Worm (Caenorhabditis elegans) whole organism, midembryonic: ENCODE measurements around the gene F59E12.9.
"Not testable (repeated sequence)": the region's sequence is repeated elsewhere in the genome, so short reads cannot be mapped to it uniquely, and the experiment has no call there.

Source experiments
- T22C8.4 ChIP-seq: fragments of 200-800 bp; sonication (Bioruptor generic); IDR thresholded peaks from 2 replicates; pipeline ENCODE4 v1.3.6; 2022; ENCODE audit warnings: missing genetic modification characterization, missing compliant biosample characterization
- cog-1 ChIP-seq: sonication (generic microtip); optimal IDR thresholded peaks from 2 replicates; lab custom pipeline; 2016; ENCODE audit warnings: missing genetic modification characterization, missing compliant biosample characterization
- flt-1 ChIP-seq: fragments of 200-800 bp; sonication (Bioruptor generic); IDR thresholded peaks from 2 replicates; pipeline ENCODE4 v1.3.6; 2022; ENCODE audit warnings: missing genetic modification characterization, missing compliant biosample characterization
- klf-2 ChIP-seq: fragments of 200-800 bp; sonication (Bioruptor generic); conservative IDR thresholded peaks from 2 replicates; pipeline ENCODE4 v1.3.6; 2022; ENCODE audit warnings: missing genetic modification reagents, missing genetic modification characterization, missing compliant biosample characterization
- med-1 ChIP-seq: sonication (generic microtip); optimal IDR thresholded peaks from 2 replicates; lab custom pipeline; 2017; ENCODE audit warnings: missing genetic modification characterization, mild to moderate bottlenecking, missing compliant biosample characterization, antibody characterized with exemption, missing genetic modification reagents; ENCODE audit not compliant: insufficient read depth
- ref-1 ChIP-seq: fragments of 200-800 bp; sonication (Bioruptor generic); conservative IDR thresholded peaks from 2 replicates; pipeline ENCODE4 v1.3.6; 2022; ENCODE audit warnings: missing genetic modification reagents, missing genetic modification characterization, missing compliant biosample characterization
- tab-1 ChIP-seq: fragments of 200-800 bp; sonication (Bioruptor generic); IDR thresholded peaks from 2 replicates; pipeline ENCODE4 v1.3.6; 2022; ENCODE audit warnings: missing genetic modification characterization, missing compliant biosample characterization
- ztf-23 ChIP-seq: fragments of 200-800 bp; sonication (Bioruptor generic); IDR thresholded peaks from 2 replicates; pipeline ENCODE4 v1.3.6; 2022; ENCODE audit warnings: missing genetic modification reagents, missing genetic modification characterization, missing compliant biosample characterization
- ztf-29 ChIP-seq: fragments of 200-800 bp; sonication (Bioruptor generic); IDR thresholded peaks from 2 replicates; pipeline ENCODE4 v1.3.6; 2022; ENCODE audit warnings: missing genetic modification reagents, missing genetic modification characterization, missing compliant biosample characterization

The F59E12.9 gene

DNA sequence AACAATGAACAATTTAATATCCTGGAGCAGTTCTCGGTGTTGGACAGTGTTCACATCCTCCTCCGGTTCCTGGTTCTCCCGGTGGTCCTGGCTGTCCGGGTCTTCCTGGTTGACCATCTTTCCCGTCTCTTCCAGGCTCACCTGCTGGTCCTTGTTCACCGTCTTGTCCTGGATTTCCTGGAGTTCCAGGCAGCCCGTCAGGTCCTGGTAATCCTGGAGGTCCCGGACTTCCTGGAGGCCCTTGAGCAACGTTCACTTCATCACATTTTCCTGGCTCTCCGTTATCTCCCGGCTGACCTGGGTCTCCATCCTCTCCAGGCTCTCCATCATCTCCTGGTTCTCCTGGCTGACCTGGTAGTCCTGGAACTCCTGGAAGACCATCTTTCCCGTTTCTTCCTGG, 4.6 kb upstream of the F59E12.9 start:
- TF ChIP-seq med-1: no peak
- TF ChIP-seq klf-2: no peak
- no peak for TF ChIP-seq T22C8.4 (GFP tag; lab: Robert Waterston, UW)
- TF ChIP-seq cog-1 (tag; lab: Kevin White, UChicago): no peak

DNA sequence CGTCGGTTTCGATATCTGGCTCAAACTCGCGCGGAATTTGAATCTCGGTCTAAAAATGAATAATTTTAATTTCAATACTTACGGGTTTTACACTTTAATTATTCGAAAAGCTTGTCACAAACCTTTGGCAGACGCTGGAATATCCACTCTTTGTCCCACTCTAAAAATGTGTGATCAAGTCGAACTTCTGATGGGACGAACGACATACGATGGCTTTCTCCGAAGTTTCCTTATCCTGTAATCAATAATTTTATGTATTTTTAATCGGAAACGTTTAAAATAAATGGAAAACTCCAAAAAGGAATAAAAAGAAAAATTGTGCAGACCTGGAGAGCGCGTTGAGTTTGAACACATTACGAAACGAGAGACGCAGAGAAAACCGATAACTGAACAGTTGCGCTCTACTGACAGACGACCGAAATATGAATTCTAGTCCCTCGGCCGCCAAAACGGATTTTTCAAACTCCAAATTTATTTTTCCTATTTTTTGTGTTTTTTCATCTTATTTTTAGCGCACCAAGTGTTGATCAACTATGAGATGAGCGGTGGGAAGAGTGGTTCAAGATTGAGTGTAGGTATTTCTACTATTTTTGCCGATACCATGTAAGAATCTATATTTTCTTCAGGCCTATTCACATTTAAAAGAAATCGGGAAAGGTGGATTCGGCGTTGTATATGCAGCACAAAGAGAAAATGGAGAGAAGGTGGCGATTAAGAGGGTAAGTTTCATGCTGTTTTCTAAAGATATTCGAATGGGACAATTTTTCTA, 2.6 kb upstream of the F59E12.9 start, which contains the start of the genes sam-4, F59E12.17 and zyg-1:
TSS of gene sam-4 (minus strand) at position 51 of the 769 bp plus-strand sequence.
TSS of gene F59E12.17 (minus strand) at position 235 of the 769 bp plus-strand sequence.
TSS of gene zyg-1 (plus strand) at position 513 of the 769 bp plus-strand sequence.
- TF ChIP-seq ztf-29 (GFP tag; lab: Robert Waterston, UW): no peak

DNA sequence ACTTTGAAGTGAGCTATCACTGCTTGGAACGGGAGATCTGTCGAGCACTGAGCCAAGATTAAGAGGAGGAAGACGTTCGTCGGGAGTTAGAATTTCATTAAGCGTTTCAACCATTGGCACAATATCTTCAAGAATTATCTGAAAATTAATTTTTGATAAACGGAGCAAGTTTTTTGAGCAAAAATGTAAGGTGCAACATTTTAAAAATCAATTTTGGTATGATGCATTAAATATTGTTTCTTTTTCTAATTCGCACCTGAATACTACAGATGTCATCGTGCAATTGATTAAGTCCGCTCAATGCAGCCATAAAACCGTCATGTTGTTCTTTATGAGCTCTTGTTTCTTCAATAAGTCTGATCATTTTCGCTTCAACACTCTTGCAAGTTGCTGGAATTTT, 1.4 kb upstream of the F59E12.9 start, which contains the start of gene ddl-1:
TSS of gene ddl-1 (minus strand) at position 101 of the 400 bp plus-strand sequence.
- TF ChIP-seq T22C8.4 (GFP tag; lab: Robert Waterston, UW) (no peak), ztf-23 (GFP tag; lab: Robert Waterston, UW) (no peak), med-1 (no peak), tab-1 (no peak), cog-1 (tag; lab: Kevin White, UChicago) (no peak), ztf-29 (GFP tag; lab: Robert Waterston, UW) (no peak), flt-1 (GFP tag; lab: Robert Waterston, UW) (no peak), ref-1 (no peak), klf-2 (no peak)

DNA sequence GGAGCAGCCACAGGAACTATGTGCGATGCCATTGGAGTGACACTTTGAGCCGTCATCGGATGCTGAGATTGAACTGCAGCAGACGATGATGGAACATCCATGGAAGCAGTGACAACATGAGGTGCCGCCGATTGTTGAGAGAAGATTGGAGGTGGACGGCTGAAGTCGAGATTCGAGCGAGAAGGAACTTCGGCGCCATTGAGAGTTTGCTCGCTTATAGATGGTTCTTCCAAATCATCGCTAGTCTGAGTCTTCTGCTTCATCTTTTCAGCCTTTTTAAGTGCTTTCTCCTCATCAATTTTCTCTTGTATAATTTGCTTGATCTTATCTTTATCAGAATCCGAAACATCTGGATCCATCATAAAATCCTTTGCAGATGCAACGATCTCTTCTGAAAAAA, 4.7 kb downstream of the F59E12.9 start:
- TF ChIP-seq ref-1: no peak
- no peak for TF ChIP-seq cog-1 (tag; lab: Kevin White, UChicago)
- no peak for TF ChIP-seq tab-1
- TF ChIP-seq med-1: no peak
- no peak for TF ChIP-seq klf-2
- TF ChIP-seq ztf-23 (GFP tag; lab: Robert Waterston, UW): no peak
- TF ChIP-seq flt-1 (GFP tag; lab: Robert Waterston, UW): no peak
- no peak for TF ChIP-seq T22C8.4 (GFP tag; lab: Robert Waterston, UW)
- TF ChIP-seq ztf-29 (GFP tag; lab: Robert Waterston, UW): no peak

DNA sequence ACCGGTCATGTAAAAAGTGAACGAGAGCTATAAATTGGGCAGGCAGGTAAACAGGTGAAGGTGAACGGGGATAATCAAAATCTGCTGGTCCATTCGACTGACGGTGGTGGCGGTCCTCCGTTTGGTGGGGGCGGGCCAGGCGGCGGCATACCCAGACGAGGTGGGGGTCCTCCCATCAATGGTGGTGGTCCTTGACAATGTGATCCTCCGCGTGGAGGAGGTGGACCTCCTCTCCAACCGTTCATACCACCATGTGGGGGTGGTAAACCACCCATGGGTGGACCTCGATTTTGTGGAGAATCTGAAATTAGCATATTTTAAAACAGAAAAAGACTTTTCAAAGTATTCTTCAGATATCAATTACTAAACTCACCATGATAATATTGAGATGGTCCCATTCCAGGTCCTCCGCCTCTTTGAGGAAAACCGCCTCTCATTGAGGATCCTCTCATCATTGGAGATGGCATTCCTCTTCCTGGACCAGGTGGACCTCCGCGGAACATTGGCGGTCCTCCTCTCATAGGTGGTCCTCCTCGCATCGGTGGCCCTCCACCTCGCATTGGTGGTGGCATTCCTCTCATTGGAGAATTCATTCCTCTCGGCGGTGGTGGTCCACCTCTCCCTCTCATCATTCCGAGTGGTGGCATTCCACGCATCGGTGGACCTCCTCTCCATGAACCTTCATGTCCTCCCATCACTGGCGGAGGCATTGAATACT, 6.3 kb downstream of the F59E12.9 start:
- TF ChIP-seq ztf-29 (GFP tag; lab: Robert Waterston, UW) (no peak), med-1 (no peak), T22C8.4 (GFP tag; lab: Robert Waterston, UW) (no peak), ref-1 (no peak), cog-1 (tag; lab: Kevin White, UChicago) (no peak), klf-2 (no peak), tab-1 (no peak), ztf-23 (GFP tag; lab: Robert Waterston, UW) (no peak), flt-1 (GFP tag; lab: Robert Waterston, UW) (no peak)

DNA sequence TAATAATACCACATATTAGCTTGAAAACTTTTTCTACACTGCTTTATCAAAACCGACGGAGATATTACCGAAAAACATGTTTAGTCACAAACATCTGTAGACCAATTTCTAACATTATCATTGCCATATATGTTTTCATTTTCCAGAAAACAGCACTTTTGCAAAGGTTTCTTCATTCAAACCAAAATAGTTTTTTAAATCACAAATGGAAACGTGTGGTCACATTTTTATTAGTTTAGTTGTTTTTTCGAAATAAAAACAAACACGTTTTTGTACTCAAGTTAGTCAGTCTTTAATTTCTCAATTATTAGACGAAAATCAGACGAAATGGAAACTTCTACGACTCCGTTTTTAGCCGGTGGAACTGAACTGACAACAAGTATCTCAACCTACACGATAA, 8.8 kb downstream of the F59E12.9 start, which contains the start of gene F59E12.3:
TSS of gene F59E12.3 (plus strand) at position 301 of the 400 bp plus-strand sequence.
- no peak for TF ChIP-seq tab-1
- no peak for TF ChIP-seq klf-2
- no peak for TF ChIP-seq med-1
- no peak for TF ChIP-seq cog-1 (tag; lab: Kevin White, UChicago)
- TF ChIP-seq ztf-23 (GFP tag; lab: Robert Waterston, UW): no peak
- no peak for TF ChIP-seq flt-1 (GFP tag; lab: Robert Waterston, UW)
- TF ChIP-seq ztf-29 (GFP tag; lab: Robert Waterston, UW): no peak
- TF ChIP-seq T22C8.4 (GFP tag; lab: Robert Waterston, UW): no peak
- TF ChIP-seq ref-1: no peak

DNA sequence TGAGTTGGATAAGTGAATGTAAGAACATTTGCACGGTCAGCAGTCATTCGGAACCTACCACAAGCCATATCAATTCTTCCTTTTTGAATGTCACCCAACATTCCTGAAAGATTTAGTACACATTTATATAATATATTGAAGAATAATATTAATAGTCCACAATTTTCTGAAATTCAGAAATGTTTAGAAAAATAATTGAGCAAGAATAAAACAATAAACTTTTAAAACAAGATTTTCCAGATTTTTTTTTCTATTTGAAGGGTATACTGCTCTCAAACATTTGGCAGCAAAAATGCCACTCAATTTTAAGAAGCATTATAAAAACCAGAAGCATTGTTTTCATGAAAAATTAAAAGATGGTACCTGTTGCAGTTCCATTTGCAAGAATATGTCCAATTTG, 10.0 kb downstream of the F59E12.9 start, which contains the start of gene F59E12.8:
TSS of gene F59E12.8 (minus strand) at position 101 of the 400 bp plus-strand sequence.
- no peak for TF ChIP-seq flt-1 (GFP tag; lab: Robert Waterston, UW)
- no peak for TF ChIP-seq ztf-23 (GFP tag; lab: Robert Waterston, UW)
- TF ChIP-seq ref-1: no peak
- TF ChIP-seq ztf-29 (GFP tag; lab: Robert Waterston, UW): no peak
- no peak for TF ChIP-seq cog-1 (tag; lab: Kevin White, UChicago)
- TF ChIP-seq klf-2: no peak
- no peak for TF ChIP-seq med-1
- TF ChIP-seq tab-1: no peak
- no peak for TF ChIP-seq T22C8.4 (GFP tag; lab: Robert Waterston, UW)

DNA sequence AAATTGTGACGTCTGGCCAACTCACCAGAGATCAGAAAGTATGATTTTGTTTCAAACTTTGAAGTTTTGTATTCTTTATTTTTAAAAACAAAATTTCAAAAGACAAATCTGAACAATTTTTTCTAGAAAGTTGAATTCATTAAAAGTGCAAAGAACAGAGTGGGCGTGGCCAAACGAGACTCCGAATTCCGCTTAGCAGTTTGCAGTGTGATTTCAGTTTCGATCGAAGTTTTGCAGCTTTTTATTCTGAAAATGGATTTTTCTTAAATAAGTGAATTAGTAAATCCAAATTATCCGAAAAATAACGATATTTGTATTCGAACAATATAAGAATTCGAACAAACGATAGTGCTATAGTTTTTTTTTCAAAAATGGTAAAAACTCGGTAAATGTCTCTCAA, 13.4 kb downstream of the F59E12.9 start:
- no peak for TF ChIP-seq tab-1
- no peak for TF ChIP-seq flt-1 (GFP tag; lab: Robert Waterston, UW)
- TF ChIP-seq ztf-29 (GFP tag; lab: Robert Waterston, UW): no peak
- TF ChIP-seq ztf-23 (GFP tag; lab: Robert Waterston, UW): no peak

DNA sequence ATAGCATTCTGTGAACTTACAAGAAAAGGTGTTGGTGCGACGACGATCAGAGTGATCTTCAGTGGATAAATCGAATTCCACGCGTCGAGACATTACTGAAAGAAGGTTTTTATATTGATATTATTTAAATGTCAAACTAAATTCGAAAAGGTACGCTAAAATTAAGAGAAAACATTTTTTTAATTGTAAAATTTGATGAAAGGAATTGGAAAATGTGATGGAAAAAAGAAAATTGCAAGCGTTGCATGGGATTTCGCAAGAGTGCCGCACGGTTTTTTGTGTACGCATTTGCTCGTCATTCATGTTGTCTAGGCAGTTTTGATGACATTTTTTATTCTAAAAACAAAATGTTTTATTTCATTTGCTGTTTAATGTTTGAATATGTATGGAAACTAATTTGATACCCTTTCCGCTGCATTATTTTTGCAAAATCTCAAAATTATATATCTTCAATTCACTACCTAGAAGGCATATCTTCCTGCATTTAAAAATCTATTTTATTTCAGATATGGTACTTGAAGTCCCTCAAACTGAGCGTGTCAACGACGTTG, 15.9 kb downstream of the F59E12.9 start, which contains the start of the genes F59E12.6 and npl-4.1:
TSS of gene F59E12.6 (minus strand) at position 101 of the 551 bp plus-strand sequence.
TSS of gene npl-4.1 (plus strand) at position 501 of the 551 bp plus-strand sequence.
- not testable (repeated sequence) for TF ChIP-seq ztf-29 (GFP tag; lab: Robert Waterston, UW); med-1; klf-2

DNA sequence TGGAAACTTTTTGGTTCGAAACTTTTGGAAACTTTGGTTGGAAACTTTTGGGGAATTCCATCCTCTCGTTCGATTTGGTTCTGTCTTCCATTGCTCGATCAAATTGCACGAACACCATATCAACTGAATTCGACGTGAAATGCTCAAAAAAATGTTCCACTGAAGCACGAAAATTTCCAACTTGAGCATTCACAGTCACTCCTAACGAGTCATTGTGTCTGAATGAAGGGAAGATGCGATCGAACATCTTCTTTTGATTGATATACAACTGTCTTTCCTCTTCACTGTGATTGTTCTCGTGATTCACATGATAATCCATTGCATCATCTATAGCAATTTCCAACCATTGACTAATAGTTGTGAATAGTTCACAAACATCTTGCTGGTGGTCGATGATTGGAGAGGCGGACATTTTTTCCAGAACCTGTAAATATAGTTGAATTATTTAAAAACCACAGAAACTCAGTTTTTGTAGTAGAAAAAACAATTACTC, 18.5 kb downstream of the F59E12.9 start, which contains the start of gene F59E12.15:
TSS of gene F59E12.15 (minus strand) at position 51 of the 493 bp plus-strand sequence.
- TF ChIP-seq T22C8.4 (GFP tag; lab: Robert Waterston, UW) (no peak), cog-1 (tag; lab: Kevin White, UChicago) (no peak), ref-1 (no peak)
